Worm (Caenorhabditis elegans): ENCODE measurements around the gene F52E4.5.

ce11 chrX:3102817-3103216 is 15.7 kb upstream of the F52E4.5 start:
- TF ChIP-seq ama-1 (optimal IDR thresholded peaks at IDR 0.05), result no peak
- no peak; the same call in 1 of the 2 replicates for TF ChIP-seq pes-1 (GFP tag; IDR thresholded peaks at IDR 0.05)
- no peak for TF ChIP-seq tra-4 (tag; optimal IDR thresholded peaks at IDR 0.05)
- TF ChIP-seq ets-7 (tag; optimal IDR thresholded peaks at IDR 0.05), result no peak
- no peak for TF ChIP-seq tbx-37 (GFP tag; conservative IDR thresholded peaks at IDR 0.05)
- no peak for TF ChIP-seq B0310.2 (tag; optimal IDR thresholded peaks at IDR 0.05)
- TF ChIP-seq ceh-13 (GFP tag; optimal IDR thresholded peaks at IDR 0.05), result no peak
- no peak for TF ChIP-seq ceh-36 (tag; optimal IDR thresholded peaks at IDR 0.05)
- no peak for TF ChIP-seq flt-1 (GFP tag; IDR thresholded peaks at IDR 0.05)
- no peak for TF ChIP-seq F13C5.2 (tag; optimal IDR thresholded peaks at IDR 0.05)
- TF ChIP-seq tbx-11 (GFP tag; IDR thresholded peaks at IDR 0.05), result peak; percentile 8; the same call in 1 of the 2 replicates
- no peak for TF ChIP-seq hmbx-1 (tag; optimal IDR thresholded peaks at IDR 0.05)
- no peak for TF ChIP-seq scrt-1 (GFP tag; IDR thresholded peaks at IDR 0.05)
- no peak for TF ChIP-seq sea-1 (GFP tag; conservative IDR thresholded peaks at IDR 0.05)
